Fruit fly (Drosophila melanogaster) whole organism, embryonic: Measurements from ENCODE around the gene Pits.

Experiments
- Hsf ChIP-seq: fragments of 200-800 bp; sonication (Bioruptor generic); optimal IDR thresholded peaks from 3 replicates; lab custom pipeline; 2016; ENCODE audit warnings: missing biosample characterization, missing genetic modification characterization
- abd-A ChIP-seq: fragments of 200-800 bp; sonication (Bioruptor generic); optimal IDR thresholded peaks from 3 replicates; lab custom pipeline; 2019; ENCODE audit warnings: missing biosample characterization, mild to moderate bottlenecking, missing genetic modification characterization, moderate library complexity
- tna ChIP-seq: fragments of 200-800 bp; sonication (Bioruptor generic); IDR thresholded peaks from 2 replicates; pipeline ENCODE4 v1.3.6; 2022; ENCODE audit warnings: missing biosample characterization, missing genetic modification characterization; ENCODE audit not compliant: partially characterized antibody

dm6 chrX:12567663-12568062 is 15.3 kb downstream of the Pits start:
- peak; percentile 51 for TF ChIP-seq abd-A (tag; lab: Kevin White, UChicago)
- no peak for TF ChIP-seq Hsf (GFP tag; lab: Kevin White, UChicago)
- no peak for TF ChIP-seq tna (GFP tag; lab: Robert Waterston, UW)
